Worm (Caenorhabditis elegans) whole organism, L2 larva: ENCODE measurements around the gene dnj-7.

ENCODE experiments used
- Y55F3AM.14 ChIP-seq: fragments of 200-800 bp; sonication (Bioruptor generic); optimal IDR thresholded peaks from 2 replicates; lab custom pipeline; 2018; ENCODE audit warnings: mild to moderate bottlenecking, missing genetic modification characterization, missing compliant biosample characterization
- lin-11 ChIP-seq: fragments of 150-350 bp; sonication (generic microtip); optimal IDR thresholded peaks from 2 replicates; lab custom pipeline; 2014; ENCODE audit warnings: missing biosample characterization, missing genetic modification characterization, inconsistent platforms, mixed read lengths
- mbf-1 ChIP-seq: sonication (generic microtip); optimal IDR thresholded peaks from 2 replicates; lab custom pipeline; 2017; ENCODE audit warnings: missing biosample characterization, missing genetic modification characterization
- nhr-11 ChIP-seq: fragments of 150-350 bp; optimal IDR thresholded peaks from 2 replicates; lab custom pipeline; 2014; ENCODE audit warnings: missing biosample characterization, missing genetic modification characterization
- nhr-6 ChIP-seq: fragments of 150-350 bp; optimal IDR thresholded peaks from 2 replicates; lab custom pipeline; 2014; ENCODE audit warnings: missing biosample characterization, missing genetic modification characterization

- TF ChIP-seq Y55F3AM.14 = no peak
- TF ChIP-seq nhr-11 (tag; lab: Kevin White, UChicago) = no peak
- TF ChIP-seq lin-11 (tag; lab: Kevin White, UChicago) = no peak
- no peak for TF ChIP-seq nhr-6
- TF ChIP-seq mbf-1 (tag; lab: Kevin White, UChicago) = no peak
Observed at ce11 chrX:7222383-7222782, 28.0 kb downstream of the dnj-7 start.
